Fruit fly (Drosophila melanogaster) whole organism, embryonic: Measurements from ENCODE around the gene CG14341.

Source experiments
- CG30403 ChIP-seq: fragments of 200-800 bp; sonication (Bioruptor generic); optimal IDR thresholded peaks from 3 replicates; lab custom pipeline; 2016; ENCODE audit warnings: missing biosample characterization, missing genetic modification characterization
- CG4730 ChIP-seq: fragments of 200-800 bp; sonication (Bioruptor generic); IDR thresholded peaks from 2 replicates; pipeline ENCODE4 v1.3.6; 2022; ENCODE audit warnings: missing biosample characterization, missing genetic modification characterization
- HmgD ChIP-seq: fragments of 200-800 bp; sonication (Bioruptor generic); optimal IDR thresholded peaks from 3 replicates; lab custom pipeline; 2016; ENCODE audit warnings: missing biosample characterization, missing genetic modification characterization
- NC2α ChIP-seq: fragments of 200-800 bp; sonication (Bioruptor generic); optimal IDR thresholded peaks from 2 replicates; lab custom pipeline; 2016; ENCODE audit warnings: missing biosample characterization, missing genetic modification characterization

dm6 chr2L:1150554-1150953 is 15.8 kb upstream of the CG14341 start, which contains the start of the genes Tfb4 and Vps29:
- peak; percentile 51 for TF ChIP-seq CG30403 (GFP tag; lab: Kevin White, UChicago)
- no peak for TF ChIP-seq CG4730 (GFP tag; lab: Robert Waterston, UW)
- no peak for TF ChIP-seq NC2α (GFP tag; lab: Kevin White, UChicago)
- TF ChIP-seq HmgD (GFP tag; lab: Kevin White, UChicago) = peak; percentile 59
